Fruit fly (Drosophila melanogaster) whole organism, embryonic: ENCODE data around the gene Oatp74D.

Experiments used
- Atf6 ChIP-seq: fragments of 200-800 bp; sonication (Bioruptor generic); IDR thresholded peaks from 2 replicates; pipeline ENCODE4 v1.3.6; 2022; ENCODE audit warnings: missing biosample characterization, missing genetic modification characterization
- CG11398 ChIP-seq: fragments of 200-800 bp; sonication (Bioruptor generic); optimal IDR thresholded peaks from 2 replicates; lab custom pipeline; 2016; ENCODE audit warnings: missing biosample characterization, missing genetic modification characterization
- CG12942 ChIP-seq: fragments of 200-800 bp; sonication (Bioruptor generic); optimal IDR thresholded peaks from 3 replicates; lab custom pipeline; 2016; ENCODE audit warnings: missing biosample characterization, missing genetic modification characterization
- CG13123 ChIP-seq: fragments of 200-800 bp; sonication (Bioruptor generic); optimal IDR thresholded peaks from 2 replicates; lab custom pipeline; 2016; ENCODE audit warnings: missing biosample characterization, missing genetic modification characterization
- CG13775 ChIP-seq: fragments of 200-800 bp; sonication (Bioruptor generic); optimal IDR thresholded peaks from 3 replicates; lab custom pipeline; 2017; ENCODE audit warnings: missing biosample characterization, mild to moderate bottlenecking, missing genetic modification characterization
- CG15601 ChIP-seq: fragments of 200-800 bp; sonication (Bioruptor generic); optimal IDR thresholded peaks from 3 replicates; lab custom pipeline; 2019; ENCODE audit warnings: missing biosample characterization, mild to moderate bottlenecking, missing genetic modification characterization, moderate library complexity
- CG17359 ChIP-seq: fragments of 200-800 bp; sonication (Bioruptor generic); optimal IDR thresholded peaks from 3 replicates; lab custom pipeline; 2018; ENCODE audit warnings: missing biosample characterization, mild to moderate bottlenecking, missing genetic modification characterization, moderate library complexity
- CG17612 ChIP-seq: fragments of 200-800 bp; sonication (Bioruptor generic); IDR thresholded peaks from 2 replicates; pipeline ENCODE4 v1.3.6; 2022; ENCODE audit warnings: missing biosample characterization, missing genetic modification characterization
- CG2678 ChIP-seq: fragments of 200-800 bp; sonication (Bioruptor generic); optimal IDR thresholded peaks from 3 replicates; lab custom pipeline; 2019; ENCODE audit warnings: missing biosample characterization, mild to moderate bottlenecking, missing genetic modification characterization, moderate library complexity
- CG32767 ChIP-seq: fragments of 200-800 bp; sonication (Bioruptor generic); IDR thresholded peaks from 2 replicates; pipeline ENCODE4 v1.3.6; 2022; ENCODE audit warnings: missing biosample characterization, missing genetic modification characterization
- CG43689 ChIP-seq: fragments of 200-800 bp; sonication (Bioruptor generic); IDR thresholded peaks from 2 replicates; pipeline ENCODE4 v1.3.6; 2022; ENCODE audit warnings: missing biosample characterization, missing genetic modification characterization
- CG7271 ChIP-seq: fragments of 200-800 bp; sonication (Bioruptor generic); optimal IDR thresholded peaks from 2 replicates; lab custom pipeline; 2018; ENCODE audit warnings: missing biosample characterization, mild to moderate bottlenecking, missing genetic modification characterization, moderate library complexity
- CG7839 ChIP-seq: fragments of 200-800 bp; sonication (Bioruptor generic); optimal IDR thresholded peaks from 3 replicates; lab custom pipeline; 2018; ENCODE audit warnings: missing biosample characterization, mild to moderate bottlenecking, missing genetic modification characterization, moderate library complexity
- CG8089 ChIP-seq: fragments of 200-800 bp; sonication (Bioruptor generic); optimal IDR thresholded peaks from 3 replicates; lab custom pipeline; 2016; ENCODE audit warnings: missing biosample characterization, missing genetic modification characterization
- CG8478 ChIP-seq: fragments of >200 bp; optimal IDR thresholded peaks from 2 replicates; lab custom pipeline; 2018
- CG9215 ChIP-seq: fragments of 200-800 bp; sonication (Bioruptor generic); IDR thresholded peaks from 2 replicates; pipeline ENCODE4 v1.3.6; 2022; ENCODE audit warnings: missing biosample characterization, missing genetic modification characterization
- CG9437 ChIP-seq: fragments of 200-800 bp; sonication (Bioruptor generic); optimal IDR thresholded peaks from 2 replicates; lab custom pipeline; 2018; ENCODE audit warnings: missing biosample characterization, mild to moderate bottlenecking, missing genetic modification characterization
- CG9727 ChIP-seq: fragments of 200-800 bp; sonication (Bioruptor generic); optimal IDR thresholded peaks from 3 replicates; lab custom pipeline; 2017; ENCODE audit warnings: missing biosample characterization, mild to moderate bottlenecking, missing genetic modification characterization
- Drgx ChIP-seq: fragments of 200-800 bp; sonication (Bioruptor generic); IDR thresholded peaks from 2 replicates; pipeline ENCODE4 v1.3.6; 2022; ENCODE audit warnings: missing biosample characterization, missing genetic modification characterization
- GATAe ChIP-seq: fragments of 200-800 bp; sonication (Bioruptor generic); conservative IDR thresholded peaks from 2 replicates; pipeline ENCODE4 v1.3.6; 2022; ENCODE audit warnings: missing biosample characterization, missing genetic modification characterization
- Hr51 ChIP-seq, 2 experiments: fragments of 200-800 bp; sonication (Bioruptor generic); optimal IDR thresholded peaks; 2 replicates in 1 of 2; 3 replicates in 1 of 2; lab custom pipeline; 2016 to 2018; ENCODE audit warnings: missing biosample characterization in 2 of 2, missing genetic modification characterization in 2 of 2, mild to moderate bottlenecking in 1 of 2, moderate library complexity in 1 of 2
- Hsf ChIP-seq: fragments of 200-800 bp; sonication (Bioruptor generic); optimal IDR thresholded peaks from 3 replicates; lab custom pipeline; 2016; ENCODE audit warnings: missing biosample characterization, missing genetic modification characterization
- Lhr ChIP-seq: fragments of 200-800 bp; sonication (Bioruptor generic); optimal IDR thresholded peaks from 3 replicates; lab custom pipeline; 2017; ENCODE audit warnings: mild to moderate bottlenecking, missing biosample characterization, missing genetic modification reagents, missing genetic modification characterization
- MESR4 ChIP-seq: fragments of 200-800 bp; sonication (Bioruptor generic); optimal IDR thresholded peaks from 2 replicates; lab custom pipeline; 2018; ENCODE audit warnings: missing biosample characterization, mild to moderate bottlenecking, missing genetic modification characterization, moderate library complexity
- Oaz ChIP-seq: fragments of 200-800 bp; sonication (Bioruptor generic); IDR thresholded peaks from 2 replicates; pipeline ENCODE4 v1.3.6; 2022; ENCODE audit warnings: missing biosample characterization, missing genetic modification characterization
- Pdp1 ChIP-seq, 2 experiments: fragments of 200-800 bp; sonication (Bioruptor generic); optimal IDR thresholded peaks; 3 replicates each; lab custom pipeline; 2016; ENCODE audit warnings: missing biosample characterization in 2 of 2, missing genetic modification characterization in 2 of 2, mild to moderate bottlenecking in 1 of 2, moderate library complexity in 1 of 2
- Rx ChIP-seq: fragments of 200-800 bp; sonication (Bioruptor generic); IDR thresholded peaks from 2 replicates; pipeline ENCODE4 v1.3.6; 2022; ENCODE audit warnings: missing biosample characterization, missing genetic modification characterization
- Sox100B ChIP-seq: fragments of 200-800 bp; sonication (Bioruptor generic); optimal IDR thresholded peaks from 3 replicates; lab custom pipeline; 2018; ENCODE audit warnings: missing biosample characterization, mild to moderate bottlenecking, missing genetic modification characterization
- Sry-β ChIP-seq: fragments of 200-800 bp; sonication (Bioruptor generic); optimal IDR thresholded peaks from 2 replicates; lab custom pipeline; 2018; ENCODE audit warnings: missing biosample characterization, mild to moderate bottlenecking, missing genetic modification characterization, moderate library complexity
- Xbp1 ChIP-seq: fragments of 200-800 bp; sonication (Bioruptor generic); optimal IDR thresholded peaks from 3 replicates; lab custom pipeline; 2016; ENCODE audit warnings: missing biosample characterization, mild to moderate bottlenecking, missing genetic modification characterization
- ara ChIP-seq: fragments of 200-800 bp; sonication (Bioruptor generic); IDR thresholded peaks from 2 replicates; pipeline ENCODE4 v1.3.6; 2022; ENCODE audit warnings: missing biosample characterization, missing genetic modification characterization
- bigmax ChIP-seq: fragments of 200-800 bp; sonication (Bioruptor generic); optimal IDR thresholded peaks from 2 replicates; lab custom pipeline; 2018; ENCODE audit warnings: missing biosample characterization, mild to moderate bottlenecking, missing genetic modification characterization
- caup ChIP-seq: fragments of 200-800 bp; sonication (Bioruptor generic); optimal IDR thresholded peaks from 3 replicates; lab custom pipeline; 2017; ENCODE audit warnings: missing biosample characterization, mild to moderate bottlenecking, missing genetic modification characterization, moderate library complexity; ENCODE audit not compliant: severe bottlenecking
- ci ChIP-seq: fragments of 200-800 bp; sonication (Bioruptor generic); IDR thresholded peaks from 3 replicates; pipeline ENCODE4 v1.3.6; 2022; ENCODE audit warnings: missing biosample characterization, missing genetic modification characterization
- croc ChIP-seq: fragments of 200-800 bp; sonication (Bioruptor generic); conservative IDR thresholded peaks from 3 replicates; pipeline ENCODE4 v1.3.6; 2022; ENCODE audit warnings: missing biosample characterization, missing genetic modification characterization
- dati ChIP-seq: fragments of 200-800 bp; sonication (Bioruptor generic); IDR thresholded peaks from 2 replicates; pipeline ENCODE4 v1.3.6; 2022; ENCODE audit warnings: missing biosample characterization, missing genetic modification characterization
- esg ChIP-seq: fragments of 200-800 bp; sonication (Bioruptor generic); conservative IDR thresholded peaks from 2 replicates; pipeline ENCODE4 v1.3.6; 2022; ENCODE audit warnings: missing biosample characterization, missing genetic modification characterization
- ftz-f1 ChIP-seq: fragments of 200-800 bp; sonication (Bioruptor generic); optimal IDR thresholded peaks from 2 replicates; lab custom pipeline; 2016; ENCODE audit warnings: missing biosample characterization, missing genetic modification characterization
- gfzf ChIP-seq: fragments of 200-800 bp; sonication (Bioruptor generic); optimal IDR thresholded peaks from 2 replicates; lab custom pipeline; 2016; ENCODE audit warnings: missing biosample characterization, mild to moderate bottlenecking, missing genetic modification characterization, moderate library complexity
- grau ChIP-seq: fragments of 200-800 bp; optimal IDR thresholded peaks from 3 replicates; lab custom pipeline; 2019; ENCODE audit warnings: missing biosample characterization, mild to moderate bottlenecking, missing genetic modification characterization, moderate library complexity
- h ChIP-seq: fragments of >200 bp; optimal IDR thresholded peaks from 2 replicates; lab custom pipeline; 2017
- kah ChIP-seq: fragments of 200-800 bp; sonication (Bioruptor generic); optimal IDR thresholded peaks from 2 replicates; lab custom pipeline; 2018; ENCODE audit warnings: missing biosample characterization, mild to moderate bottlenecking, missing genetic modification characterization
- ken ChIP-seq: fragments of 200-800 bp; sonication (Bioruptor generic); IDR thresholded peaks from 3 replicates; pipeline ENCODE4 v1.3.6; 2022; ENCODE audit warnings: missing biosample characterization, missing genetic modification characterization
- lab ChIP-seq: fragments of 200-800 bp; sonication (Bioruptor generic); optimal IDR thresholded peaks from 3 replicates; lab custom pipeline; 2017; ENCODE audit warnings: missing biosample characterization, missing genetic modification characterization, mild to moderate bottlenecking, moderate library complexity, missing genetic modification reagents
- peb ChIP-seq: fragments of 200-800 bp; sonication (Bioruptor generic); IDR thresholded peaks from 2 replicates; pipeline ENCODE4 v1.3.6; 2022; ENCODE audit warnings: missing biosample characterization, missing genetic modification characterization
- pzg ChIP-seq: fragments of 200-800 bp; sonication (Bioruptor generic); optimal IDR thresholded peaks from 3 replicates; lab custom pipeline; 2018; ENCODE audit warnings: missing biosample characterization, mild to moderate bottlenecking, missing genetic modification characterization, moderate library complexity
- ranshi ChIP-seq: fragments of 200-800 bp; sonication (Bioruptor generic); IDR thresholded peaks from 2 replicates; pipeline ENCODE4 v1.3.6; 2022; ENCODE audit warnings: missing biosample characterization, missing genetic modification characterization
- ro ChIP-seq: fragments of 200-800 bp; sonication (Bioruptor generic); IDR thresholded peaks from 2 replicates; pipeline ENCODE4 v1.3.6; 2022; ENCODE audit warnings: missing biosample characterization, missing genetic modification characterization
- sc ChIP-seq, 3 experiments: fragments of >200 bp in 2 of 3; fragments of 200-800 bp in 1 of 3; sonication (Bioruptor generic) in 1 of 3; optimal IDR thresholded peaks; 2 replicates in 2 of 3; 3 replicates in 1 of 3; lab custom pipeline; 2017; ENCODE audit warnings: mild to moderate bottlenecking in 1 of 3, missing biosample characterization in 1 of 3, missing genetic modification characterization in 1 of 3, missing genetic modification reagents in 1 of 3
- seq ChIP-seq: fragments of 200-800 bp; sonication (Bioruptor generic); IDR thresholded peaks from 2 replicates; pipeline ENCODE4 v1.3.6; 2022; ENCODE audit warnings: missing biosample characterization, missing genetic modification characterization
- vvl ChIP-seq: fragments of 200-800 bp; sonication (Bioruptor generic); IDR thresholded peaks from 2 replicates; pipeline ENCODE4 v1.3.6; 2022; ENCODE audit warnings: missing biosample characterization, missing genetic modification characterization
- wek ChIP-seq: fragments of 200-800 bp; sonication (Bioruptor generic); optimal IDR thresholded peaks from 3 replicates; lab custom pipeline; 2018; ENCODE audit warnings: missing biosample characterization, mild to moderate bottlenecking, missing genetic modification characterization, moderate library complexity
- zfh2 ChIP-seq: fragments of 200-800 bp; sonication (Bioruptor generic); optimal IDR thresholded peaks from 2 replicates; lab custom pipeline; 2016; ENCODE audit warnings: missing biosample characterization, missing genetic modification characterization

The Oatp74D gene

DNA sequence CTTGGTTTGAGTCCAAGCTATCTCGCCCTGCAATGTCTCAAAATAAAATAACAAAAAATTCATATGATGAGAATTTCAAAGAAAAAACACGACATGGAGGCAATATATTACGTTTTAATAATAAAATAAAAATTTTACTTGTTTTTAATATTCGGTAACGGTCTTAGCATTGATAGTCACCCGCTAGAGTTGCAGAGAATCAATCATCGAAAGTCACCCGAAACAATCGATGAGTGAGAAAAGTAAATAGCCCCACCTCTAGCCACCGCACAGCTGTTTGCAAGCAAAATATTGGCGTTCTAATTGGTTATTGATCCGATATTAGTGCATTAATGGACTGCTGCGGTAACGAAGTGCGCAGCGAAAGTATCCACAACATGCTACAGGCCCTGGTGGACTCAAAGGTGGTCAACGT lies 10.9 kb upstream of the Oatp74D start, which contains the start of gene CG34250 (continued):
- TF ChIP-seq Hsf (peak; percentile 44), gfzf (peak; percentile 39), Hr51 (GFP tag; optimal IDR thresholded peaks at IDR 0.05; lab: Kevin White, UChicago) (peak; percentile 35 to 55), CG13775 (GFP tag; lab: Kevin White, UChicago) (peak; percentile 59), GATAe (GFP tag; lab: Robert Waterston, UW) (no peak), CG43689 (GFP tag; lab: Robert Waterston, UW) (no peak), CG8089 (no peak), CG32767 (GFP tag; lab: Robert Waterston, UW) (no peak), ara (no peak), CG13123 (GFP tag; lab: Kevin White, UChicago) (peak; percentile 36), ci (GFP tag; lab: Robert Waterston, UW) (no peak), CG12942 (GFP tag; lab: Kevin White, UChicago) (peak; percentile 46), esg (GFP tag; lab: Robert Waterston, UW) (no peak), peb (GFP tag; lab: Robert Waterston, UW) (no peak), wek (no peak), Xbp1 (GFP tag; lab: Kevin White, UChicago) (peak; percentile 47), CG15601 (tag; lab: Kevin White, UChicago) (peak; percentile 58), croc (no peak), ken (GFP tag; lab: Robert Waterston, UW) (no peak), sc (optimal IDR thresholded peaks at IDR 0.05; lab: Kevin White, UChicago) (no peak), sc (GFP tag; optimal IDR thresholded peaks at IDR 0.05; lab: Kevin White, UChicago) (no peak), zfh2 (peak; percentile 14), Oaz (GFP tag; lab: Robert Waterston, UW) (no peak), CG7271 (tag; lab: Kevin White, UChicago) (no peak), ro (GFP tag; lab: Robert Waterston, UW) (no peak), pzg (GFP tag; lab: Kevin White, UChicago) (peak; percentile 84), ftz-f1 (no peak), kah (no peak), caup (peak; percentile 31), CG17359 (tag; lab: Kevin White, UChicago) (peak; percentile 9), CG9727 (GFP tag; lab: Kevin White, UChicago) (peak; percentile 31), Sry-β (GFP tag; lab: Kevin White, UChicago) (peak; percentile 1), h (lab: Kevin White, UChicago) (no peak), ranshi (GFP tag; lab: Robert Waterston, UW) (no peak)

DNA sequence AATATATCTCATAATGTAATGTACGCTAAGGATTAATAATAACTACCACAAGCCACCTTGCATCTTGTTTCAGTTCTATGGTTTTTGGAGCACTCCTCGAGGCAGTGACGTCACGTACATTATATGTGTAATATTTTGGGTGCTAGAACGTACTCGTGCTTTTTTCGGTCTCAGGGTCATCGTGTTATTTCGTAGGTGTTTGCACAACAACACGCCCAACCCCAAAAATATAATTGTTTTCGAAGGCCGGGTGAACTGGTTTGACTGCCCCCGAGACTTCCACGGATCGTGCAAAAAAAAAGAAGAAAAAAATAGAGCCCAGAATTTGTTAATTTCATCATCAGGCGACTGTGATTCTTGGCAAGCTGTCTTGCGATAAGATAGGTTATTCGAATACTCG lies 10.4 kb upstream of the Oatp74D start:
- no peak for TF ChIP-seq Rx
- TF ChIP-seq ftz-f1: peak; percentile 78
- TF ChIP-seq dati (GFP tag; lab: Robert Waterston, UW): no peak
- TF ChIP-seq MESR4 (GFP tag; lab: Kevin White, UChicago): peak; percentile 50
- TF ChIP-seq CG8478: no peak
- TF ChIP-seq seq (GFP tag; lab: Robert Waterston, UW): no peak
- peak in 1 of 2 experiments; percentile 76 for TF ChIP-seq Pdp1 (GFP tag; optimal IDR thresholded peaks at IDR 0.05; lab: Kevin White, UChicago)
- no peak for TF ChIP-seq CG2678 (tag; lab: Kevin White, UChicago)
- 0 out of 2 replicates have a peak, but pooled peaks have one; percentile 6 for TF ChIP-seq Atf6 (GFP tag; lab: Robert Waterston, UW)
- no peak for TF ChIP-seq grau (tag; lab: Kevin White, UChicago)
- no peak for TF ChIP-seq lab (GFP tag; lab: Kevin White, UChicago)
- TF ChIP-seq CG7839: no peak
- TF ChIP-seq vvl (GFP tag; lab: Robert Waterston, UW): no peak
- no peak for TF ChIP-seq CG11398
- no peak for TF ChIP-seq bigmax (GFP tag; lab: Kevin White, UChicago)
- no peak for TF ChIP-seq CG9215 (GFP tag; lab: Robert Waterston, UW)
- TF ChIP-seq CG17612 (GFP tag; lab: Robert Waterston, UW): no peak
- no peak for TF ChIP-seq peb (GFP tag; lab: Robert Waterston, UW)
- TF ChIP-seq Sox100B (GFP tag; lab: Kevin White, UChicago): no peak
- no peak for TF ChIP-seq CG9437 (GFP tag; lab: Kevin White, UChicago)
- no peak for TF ChIP-seq Drgx (GFP tag; lab: Robert Waterston, UW)
- no peak for TF ChIP-seq Lhr (GFP tag; lab: Kevin White, UChicago)
